Worm (Caenorhabditis elegans): Measurements from ENCODE around the gene adah-1.

Gene adah-1

ce11 chrIV:7048637-7049245 is 24.7 kb downstream of the adah-1 start:
- peak; percentile 19 for TF ChIP-seq pqm-1 (tag; optimal IDR thresholded peaks at IDR 0.05)
- TF ChIP-seq pha-4 (tag; optimal IDR thresholded peaks at IDR 0.05) = peak; percentile 54
- TF ChIP-seq fkh-10 (GFP tag; optimal IDR thresholded peaks at IDR 0.05) = no peak
- TF ChIP-seq nhr-23 (tag; optimal IDR thresholded peaks at IDR 0.05) = peak; percentile 50
- TF ChIP-seq zag-1 (tag; optimal IDR thresholded peaks at IDR 0.05) = no peak
- TF ChIP-seq elt-2 (tag; optimal IDR thresholded peaks at IDR 0.05) = peak; percentile 59
- peak; percentile 41 for TF ChIP-seq lsy-12 (tag; optimal IDR thresholded peaks at IDR 0.05)

ce11 chrIV:7049672-7050206 is 25.7 kb downstream of the adah-1 start, which contains the start of gene nhr-105:
TSS of gene nhr-105 (plus strand) at chrIV:7050156.
- peak; percentile 86 for TF ChIP-seq elt-2 (tag; optimal IDR thresholded peaks at IDR 0.05)
- peak in 1 of 3 experiments; percentile 2 for TF ChIP-seq elt-3 (tag; optimal IDR thresholded peaks at IDR 0.05)
- TF ChIP-seq aly-2 (tag; optimal IDR thresholded peaks at IDR 0.05) = no peak
- TF ChIP-seq lsy-12 (tag; optimal IDR thresholded peaks at IDR 0.05) = peak; percentile 44
- no peak for TF ChIP-seq ZK546.5 (tag; optimal IDR thresholded peaks at IDR 0.05)
- peak; percentile 65 for TF ChIP-seq egl-27 (tag; optimal IDR thresholded peaks at IDR 0.05)
- no peak for TF ChIP-seq tbx-2 (tag; optimal IDR thresholded peaks at IDR 0.05)
- peak; percentile 74 for TF ChIP-seq nhr-23 (tag; optimal IDR thresholded peaks at IDR 0.05)
- peak; percentile 71 for TF ChIP-seq ama-1 (optimal IDR thresholded peaks at IDR 0.05)
- no peak for TF ChIP-seq fkh-2 (tag; optimal IDR thresholded peaks at IDR 0.05)
- peak; percentile 45 for TF ChIP-seq snpc-4 (tag; optimal IDR thresholded peaks at IDR 0.05)
- peak; percentile 39 for TF ChIP-seq nfya-1 (tag; optimal IDR thresholded peaks at IDR 0.05; ENCODE audit: insufficient read depth)
- peak; percentile 40 for TF ChIP-seq pha-4 (tag; optimal IDR thresholded peaks at IDR 0.05)
- peak; percentile 11 for TF ChIP-seq fkh-10 (GFP tag; optimal IDR thresholded peaks at IDR 0.05)
- TF ChIP-seq ceh-16 (tag; optimal IDR thresholded peaks at IDR 0.05) = no peak
- TF ChIP-seq nhr-43 (tag; optimal IDR thresholded peaks at IDR 0.05; ENCODE audit: poor library complexity, severe bottlenecking) = peak; percentile 55
- TF ChIP-seq pqm-1 (tag; optimal IDR thresholded peaks at IDR 0.05) = peak; percentile 86
- TF ChIP-seq jun-1 (tag; optimal IDR thresholded peaks at IDR 0.05) = peak; percentile 59
- peak; percentile 67 for TF ChIP-seq nhr-25 (tag; optimal IDR thresholded peaks at IDR 0.05)
- TF ChIP-seq zag-1 (tag; optimal IDR thresholded peaks at IDR 0.05) = no peak
- no peak for TF ChIP-seq ztf-4 (tag; optimal IDR thresholded peaks at IDR 0.05)
- peak; percentile 46 for TF ChIP-seq unc-62 (GFP tag; optimal IDR thresholded peaks at IDR 0.05)
- TF ChIP-seq R02D3.7 (tag; optimal IDR thresholded peaks at IDR 0.05) = no peak
- TF ChIP-seq ceh-28 (tag; optimal IDR thresholded peaks at IDR 0.05) = peak; percentile 70

DNA sequence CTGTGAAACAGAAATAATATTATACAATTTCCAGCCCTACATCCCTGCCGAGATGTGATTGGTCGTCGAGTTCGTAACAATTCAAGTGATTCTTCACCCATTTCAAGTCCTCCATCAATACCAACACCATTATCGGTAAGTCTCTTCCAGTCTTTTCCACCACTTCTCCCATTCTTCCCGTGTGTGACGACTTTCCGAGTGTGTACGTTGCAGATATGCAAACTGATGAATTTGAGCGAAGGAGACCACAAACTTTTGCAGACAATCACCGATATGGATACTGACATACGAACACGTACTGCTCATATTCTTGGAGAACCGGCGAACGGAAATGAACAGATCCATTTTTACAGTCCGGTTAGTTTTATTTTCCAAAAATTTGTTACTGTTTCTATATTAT is 27.5 kb downstream of the adah-1 start:
- peak; percentile 86 for TF ChIP-seq ama-1 (optimal IDR thresholded peaks at IDR 0.05)
- no peak for TF ChIP-seq sea-2 (GFP tag; optimal IDR thresholded peaks at IDR 0.05)
- no peak for TF ChIP-seq eor-1 (tag; optimal IDR thresholded peaks at IDR 0.05)
- no peak for TF ChIP-seq nhr-28 (tag; optimal IDR thresholded peaks at IDR 0.05)
- TF ChIP-seq unc-39 (tag; optimal IDR thresholded peaks at IDR 0.05) = no peak
- TF ChIP-seq fkh-10 (GFP tag; optimal IDR thresholded peaks at IDR 0.05) = peak; percentile 12
- no peak for TF ChIP-seq nhr-11 (tag; optimal IDR thresholded peaks at IDR 0.05)

- TF ChIP-seq mml-1 (tag; optimal IDR thresholded peaks at IDR 0.05) (no peak), R02D3.7 (tag; optimal IDR thresholded peaks at IDR 0.05) (no peak), ama-1 (optimal IDR thresholded peaks at IDR 0.05) (peak; percentile 76)
Observed at ce11 chrIV:7052135-7052534, 28.1 kb downstream of the adah-1 start.

DNA sequence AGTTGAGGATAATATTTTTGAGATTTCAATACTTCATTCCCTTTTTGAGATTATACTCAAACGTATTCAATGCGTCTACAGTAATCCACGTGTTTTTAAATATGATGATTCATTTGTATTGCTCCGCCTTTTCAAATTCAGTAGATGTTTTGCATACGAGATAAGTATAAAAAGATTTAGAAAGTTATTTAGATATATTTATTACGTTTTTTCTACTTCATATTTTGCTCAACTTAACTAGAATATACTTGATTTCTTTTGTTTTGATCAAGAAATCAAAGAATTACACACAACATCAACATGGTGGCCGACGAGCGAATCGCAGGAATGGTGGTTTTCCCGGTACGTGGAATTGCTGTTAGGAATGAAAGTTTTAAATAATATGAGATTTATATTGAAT is 33.7 kb downstream of the adah-1 start, which contains the start of gene srx-50:
srx-50 (plus strand) TSS at position 301 of the 400 bp plus-strand sequence.
- TF ChIP-seq unc-62 (GFP tag; optimal IDR thresholded peaks at IDR 0.05) (no peak), fkh-10 (GFP tag; optimal IDR thresholded peaks at IDR 0.05) (peak; percentile 18)

- no peak for TF ChIP-seq tbx-2 (tag; optimal IDR thresholded peaks at IDR 0.05)
- TF ChIP-seq nhr-12 (tag; optimal IDR thresholded peaks at IDR 0.05) = no peak
- TF ChIP-seq ceh-9 (tag; optimal IDR thresholded peaks at IDR 0.05) = no peak
- no peak for TF ChIP-seq ztf-4 (tag; optimal IDR thresholded peaks at IDR 0.05)
- TF ChIP-seq nhr-11 (tag; optimal IDR thresholded peaks at IDR 0.05) = no peak
- no peak for TF ChIP-seq sea-2 (GFP tag; optimal IDR thresholded peaks at IDR 0.05)
- TF ChIP-seq pqm-1 (tag; optimal IDR thresholded peaks at IDR 0.05) = no peak
- TF ChIP-seq R02D3.7 (tag; optimal IDR thresholded peaks at IDR 0.05) = no peak
- TF ChIP-seq fos-1 (tag; optimal IDR thresholded peaks at IDR 0.05) = no peak
- no peak for TF ChIP-seq pha-4 (tag; optimal IDR thresholded peaks at IDR 0.05)
- no peak for TF ChIP-seq hmg-11 (tag; optimal IDR thresholded peaks at IDR 0.05)
- TF ChIP-seq nhr-77 (tag; optimal IDR thresholded peaks at IDR 0.05) = no peak
- TF ChIP-seq nfya-1 (tag; optimal IDR thresholded peaks at IDR 0.05; ENCODE audit: insufficient read depth) = no peak
- TF ChIP-seq nhr-237 (tag; optimal IDR thresholded peaks at IDR 0.05) = no peak
- TF ChIP-seq fkh-2 (tag; optimal IDR thresholded peaks at IDR 0.05) = no peak
Observed at ce11 chrIV:7062697-7063096, 38.7 kb downstream of the adah-1 start.
